5 fruit fly cellular contexts compared by ENCODE assay signal in the genomic region with DNA sequence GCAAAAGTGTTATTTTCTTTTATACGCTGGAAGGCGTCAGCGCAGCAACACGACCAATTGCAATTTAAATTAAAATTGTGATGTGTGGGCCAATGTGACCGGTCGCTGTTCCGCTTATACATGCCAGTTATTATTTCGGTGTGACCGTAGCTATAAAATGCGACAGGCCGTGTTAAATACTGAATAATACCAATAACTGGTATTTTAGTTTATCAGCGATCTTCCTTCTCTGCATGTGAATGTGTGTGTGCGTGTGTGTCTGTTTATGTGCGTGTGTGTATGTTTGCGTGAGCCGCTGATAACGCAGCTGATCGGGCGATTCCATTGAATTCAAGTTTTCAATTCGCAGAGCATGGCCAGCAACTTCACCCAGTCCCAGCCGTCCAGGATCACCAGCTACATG.
A peak's percentile ranks its signal among the peaks of the same experiment; 100 is the strongest.
TF ChIP-seq lines count a peak whose summit lies in the region.

A gene (minus strand): TSS at position 45 of the 403 bp plus-strand sequence.
A gene (plus strand): TSS at position 203 of the 403 bp plus-strand sequence.
A gene (plus strand): TSS at position 269 of the 403 bp plus-strand sequence.

- no peak for TF ChIP-seq CTCF in whole organism, embryonic (GFP tag; optimal IDR thresholded peaks at IDR 0.05; lab: Kevin White, UChicago)

TF ChIP-seq in whole organism, adult, 20 proteins besides CTCF, POLR2A, EP300 and RAD21:
- TF ChIP-seq CG14711 (tag; optimal IDR thresholded peaks at IDR 0.05; lab: Kevin White, UChicago) (peak; percentile 14), Hr96 (GFP tag; optimal IDR thresholded peaks at IDR 0.05; lab: Kevin White, UChicago) (no peak), CG7101 (tag; optimal IDR thresholded peaks at IDR 0.05; lab: Kevin White, UChicago) (peak; percentile 52), CG33017 (tag; optimal IDR thresholded peaks at IDR 0.05; lab: Kevin White, UChicago) (no peak), cic (GFP tag; optimal IDR thresholded peaks at IDR 0.05; lab: Kevin White, UChicago) (peak; percentile 68), bab1 (GFP tag; optimal IDR thresholded peaks at IDR 0.05; lab: Kevin White, UChicago) (peak; percentile 68), Mnt (GFP tag; optimal IDR thresholded peaks at IDR 0.05; lab: Kevin White, UChicago) (peak; percentile 67), tj (GFP tag; optimal IDR thresholded peaks at IDR 0.05; lab: Kevin White, UChicago) (peak; percentile 33)

TF ChIP-seq in whole organism, embryonic, 481 proteins besides CTCF, POLR2A, EP300 and RAD21 (continues in another document):
- TF ChIP-seq pzg (GFP tag; optimal IDR thresholded peaks at IDR 0.05; lab: Kevin White, UChicago), result peak; percentile 95
- peak; percentile 53 for TF ChIP-seq Sry-δ (GFP tag; optimal IDR thresholded peaks at IDR 0.05; lab: Kevin White, UChicago)
- peak; percentile 80 for TF ChIP-seq MBD-R2 (GFP tag; IDR thresholded peaks at IDR 0.05; lab: Robert Waterston, UW)
- no peak for TF ChIP-seq crc (GFP tag; optimal IDR thresholded peaks at IDR 0.05; lab: Kevin White, UChicago)
- TF ChIP-seq fd102C (GFP tag; optimal IDR thresholded peaks at IDR 0.05; lab: Kevin White, UChicago), result no peak
- peak; percentile 20 for TF ChIP-seq caup (GFP tag; optimal IDR thresholded peaks at IDR 0.05; lab: Kevin White, UChicago; ENCODE audit: severe bottlenecking)
- peak; percentile 32 for TF ChIP-seq zen (tag; optimal IDR thresholded peaks at IDR 0.05; lab: Kevin White, UChicago)
- TF ChIP-seq amos (GFP tag; IDR thresholded peaks at IDR 0.05; lab: Robert Waterston, UW; ENCODE audit: partially characterized antibody), result peak; percentile 52
- TF ChIP-seq CG2712 (tag; optimal IDR thresholded peaks at IDR 0.05; lab: Kevin White, UChicago), result peak; percentile 33
- peak; percentile 60 for TF ChIP-seq CG33213 (GFP tag; optimal IDR thresholded peaks at IDR 0.05; lab: Kevin White, UChicago)
- TF ChIP-seq CG1603 (tag; optimal IDR thresholded peaks at IDR 0.05; lab: Kevin White, UChicago), result peak; percentile 85
- TF ChIP-seq CG7357 (GFP tag; IDR thresholded peaks at IDR 0.05; lab: Robert Waterston, UW), result no peak
- no peak for TF ChIP-seq ttk (GFP tag; IDR thresholded peaks at IDR 0.05; lab: Robert Waterston, UW)
- TF ChIP-seq lilli (GFP tag; optimal IDR thresholded peaks at IDR 0.05; lab: Kevin White, UChicago), result peak; percentile 17
- peak; percentile 37 for TF ChIP-seq CG14710 (tag; optimal IDR thresholded peaks at IDR 0.05; lab: Kevin White, UChicago)
- TF ChIP-seq fd96Cb (tag; optimal IDR thresholded peaks at IDR 0.05; lab: Kevin White, UChicago), result no peak
- peak; percentile 81 for TF ChIP-seq Lhr (GFP tag; optimal IDR thresholded peaks at IDR 0.05; lab: Kevin White, UChicago)
- TF ChIP-seq org-1 (GFP tag; optimal IDR thresholded peaks at IDR 0.05; lab: Kevin White, UChicago), result no peak
- peak; percentile 33; the same call in 1 of the 2 replicates for TF ChIP-seq sob (GFP tag; IDR thresholded peaks at IDR 0.05; lab: Robert Waterston, UW)

TF ChIP-seq in whole organism, prepupa, 60 proteins besides CTCF, POLR2A, EP300 and RAD21 (continues in another document):
- no peak for TF ChIP-seq CG16779 (tag; optimal IDR thresholded peaks at IDR 0.05; lab: Kevin White, UChicago)
- TF ChIP-seq Hr38 (GFP tag; optimal IDR thresholded peaks at IDR 0.05; lab: Kevin White, UChicago), result no peak
- no peak for TF ChIP-seq fd85E (GFP tag; optimal IDR thresholded peaks at IDR 0.05; lab: Kevin White, UChicago)
- TF ChIP-seq Lpt (GFP tag; optimal IDR thresholded peaks at IDR 0.05; lab: Kevin White, UChicago), result no peak
- TF ChIP-seq Ets21C (GFP tag; optimal IDR thresholded peaks at IDR 0.05; lab: Kevin White, UChicago), result no peak
- no peak for TF ChIP-seq CG10631 (GFP tag; optimal IDR thresholded peaks at IDR 0.05; lab: Kevin White, UChicago)
- no peak for TF ChIP-seq CG6808 (GFP tag; optimal IDR thresholded peaks at IDR 0.05; lab: Kevin White, UChicago)
- TF ChIP-seq vri (GFP tag; optimal IDR thresholded peaks at IDR 0.05; lab: Kevin White, UChicago), result no peak
- TF ChIP-seq net (GFP tag; optimal IDR thresholded peaks at IDR 0.05; lab: Kevin White, UChicago), result no peak
- TF ChIP-seq svp (GFP tag; lab: Kevin White, UChicago), result peak; percentile 76
- no peak for TF ChIP-seq CG8319 (GFP tag; optimal IDR thresholded peaks at IDR 0.05; lab: Kevin White, UChicago)
- TF ChIP-seq topi (GFP tag; optimal IDR thresholded peaks at IDR 0.05; lab: Kevin White, UChicago), result peak; percentile 21
- TF ChIP-seq Hr39 (GFP tag; optimal IDR thresholded peaks at IDR 0.05; lab: Kevin White, UChicago), result no peak
- TF ChIP-seq Gug (GFP tag; IDR thresholded peaks at IDR 0.05; lab: Robert Waterston, UW), result no peak
- no peak for TF ChIP-seq Hr4 (GFP tag; optimal IDR thresholded peaks at IDR 0.05; lab: Kevin White, UChicago)
- TF ChIP-seq CG8632 (GFP tag; optimal IDR thresholded peaks at IDR 0.05; lab: Kevin White, UChicago), result no peak
- no peak for TF ChIP-seq CG6276 (GFP tag; optimal IDR thresholded peaks at IDR 0.05; lab: Kevin White, UChicago)
- TF ChIP-seq Met (GFP tag; optimal IDR thresholded peaks at IDR 0.05; lab: Kevin White, UChicago), result no peak
- no peak for TF ChIP-seq fd59A (GFP tag; optimal IDR thresholded peaks at IDR 0.05; lab: Kevin White, UChicago)
- no peak for TF ChIP-seq pdm3 (GFP tag; optimal IDR thresholded peaks at IDR 0.05; lab: Kevin White, UChicago)
- no peak for TF ChIP-seq ss (GFP tag; optimal IDR thresholded peaks at IDR 0.05; lab: Kevin White, UChicago)
- no peak for TF ChIP-seq CG32006 (GFP tag; optimal IDR thresholded peaks at IDR 0.05; lab: Kevin White, UChicago)

TF ChIP-seq in whole organism, pupa, 21 proteins besides CTCF, POLR2A, EP300 and RAD21:
- TF ChIP-seq Ets98B (GFP tag; IDR thresholded peaks at IDR 0.05; lab: Robert Waterston, UW) (no peak; the same call in 1 of the 2 replicates), fd96Ca (GFP tag; IDR thresholded peaks at IDR 0.05; lab: Robert Waterston, UW) (peak; percentile 7; the same call in 1 of the 3 replicates), CG14655 (GFP tag; optimal IDR thresholded peaks at IDR 0.05; lab: Kevin White, UChicago) (no peak), D1 (tag; optimal IDR thresholded peaks at IDR 0.05; lab: Kevin White, UChicago) (no peak)

TF ChIP-seq in whole organism, wandering third instar larva, 38 proteins besides CTCF, POLR2A, EP300 and RAD21 (continues in another document):
- TF ChIP-seq CG32264 (GFP tag; optimal IDR thresholded peaks at IDR 0.05; lab: Kevin White, UChicago), result no peak
- peak; percentile 15 for TF ChIP-seq Dif (GFP tag; optimal IDR thresholded peaks at IDR 0.05; lab: Kevin White, UChicago; ENCODE audit: partially characterized antibody)
- no peak for TF ChIP-seq Hr78 (GFP tag; optimal IDR thresholded peaks at IDR 0.05; lab: Kevin White, UChicago)
- TF ChIP-seq lola (GFP tag; optimal IDR thresholded peaks at IDR 0.05; lab: Kevin White, UChicago), result no peak
- no peak for TF ChIP-seq Mio (GFP tag; optimal IDR thresholded peaks at IDR 0.05; lab: Kevin White, UChicago)
- TF ChIP-seq HLH106 (tag; optimal IDR thresholded peaks at IDR 0.05; lab: Kevin White, UChicago), result no peak
- TF ChIP-seq Jra (GFP tag; optimal IDR thresholded peaks at IDR 0.05; lab: Kevin White, UChicago), result peak; percentile 23
- TF ChIP-seq foxo (GFP tag; optimal IDR thresholded peaks at IDR 0.05; lab: Kevin White, UChicago), result peak in 1 of 2 experiments; percentile 39
- TF ChIP-seq sage (GFP tag; optimal IDR thresholded peaks at IDR 0.05; lab: Kevin White, UChicago), result no peak
- TF ChIP-seq dmrt93B (GFP tag; optimal IDR thresholded peaks at IDR 0.05; lab: Kevin White, UChicago), result no peak
- TF ChIP-seq rgr (GFP tag; optimal IDR thresholded peaks at IDR 0.05; lab: Kevin White, UChicago), result peak; percentile 50
- peak; percentile 79 for TF ChIP-seq Hr83 (GFP tag; optimal IDR thresholded peaks at IDR 0.05; lab: Kevin White, UChicago; ENCODE audit: poor library complexity, severe bottlenecking)
- TF ChIP-seq woc (GFP tag; optimal IDR thresholded peaks at IDR 0.05; lab: Kevin White, UChicago), result no peak
- TF ChIP-seq Vsx2 (GFP tag; optimal IDR thresholded peaks at IDR 0.05; lab: Kevin White, UChicago; ENCODE audit: partially characterized antibody), result no peak
- TF ChIP-seq N (GFP tag; optimal IDR thresholded peaks at IDR 0.05; lab: Kevin White, UChicago), result peak; percentile 4
- TF ChIP-seq dl (GFP tag; optimal IDR thresholded peaks at IDR 0.05; lab: Kevin White, UChicago; ENCODE audit: insufficient read depth in 1 of 2, partially characterized antibody in 2 of 2), result no peak
- no peak for TF ChIP-seq ey (GFP tag; optimal IDR thresholded peaks at IDR 0.05; lab: Kevin White, UChicago)
- no peak for TF ChIP-seq brk (GFP tag; optimal IDR thresholded peaks at IDR 0.05; lab: Kevin White, UChicago)
- TF ChIP-seq h (GFP tag; optimal IDR thresholded peaks at IDR 0.05; lab: Kevin White, UChicago), result peak; percentile 61
- TF ChIP-seq Myc (optimal IDR thresholded peaks at IDR 0.05; lab: Kevin White, UChicago), result no peak
- no peak for TF ChIP-seq CG9705 (GFP tag; optimal IDR thresholded peaks at IDR 0.05; lab: Kevin White, UChicago)
- TF ChIP-seq jim (GFP tag; optimal IDR thresholded peaks at IDR 0.05; lab: Kevin White, UChicago), result no peak
- no peak for TF ChIP-seq dsf (GFP tag; optimal IDR thresholded peaks at IDR 0.05; lab: Kevin White, UChicago; ENCODE audit: borderline replicate concordance)
- no peak for TF ChIP-seq GATAd (GFP tag; optimal IDR thresholded peaks at IDR 0.05; lab: Kevin White, UChicago)
- TF ChIP-seq usp (GFP tag; optimal IDR thresholded peaks at IDR 0.05; lab: Kevin White, UChicago), result no peak
- peak; percentile 36 for TF ChIP-seq Hnf4 (GFP tag; optimal IDR thresholded peaks at IDR 0.05; lab: Kevin White, UChicago)
- TF ChIP-seq Rel (GFP tag; optimal IDR thresholded peaks at IDR 0.05; lab: Kevin White, UChicago), result no peak
- TF ChIP-seq Rel (tag; optimal IDR thresholded peaks at IDR 0.05; lab: Kevin White, UChicago), result peak; percentile 30
- no peak for TF ChIP-seq Abd-B (GFP tag; optimal IDR thresholded peaks at IDR 0.05; lab: Kevin White, UChicago)
- TF ChIP-seq fru (GFP tag; optimal IDR thresholded peaks at IDR 0.05; lab: Kevin White, UChicago), result peak; percentile 26
- no peak for TF ChIP-seq Dfd (GFP tag; optimal IDR thresholded peaks at IDR 0.05; lab: Kevin White, UChicago)
- TF ChIP-seq psq (GFP tag; optimal IDR thresholded peaks at IDR 0.05; lab: Kevin White, UChicago), result peak; percentile 5
- no peak for TF ChIP-seq pan (optimal IDR thresholded peaks at IDR 0.05; lab: Kevin White, UChicago)
- TF ChIP-seq tai (GFP tag; optimal IDR thresholded peaks at IDR 0.05; lab: Kevin White, UChicago), result no peak
- TF ChIP-seq br (GFP tag; optimal IDR thresholded peaks at IDR 0.05; lab: Kevin White, UChicago), result peak; percentile 23
- no peak for TF ChIP-seq CrebA (GFP tag; optimal IDR thresholded peaks at IDR 0.05; lab: Kevin White, UChicago; ENCODE audit: borderline replicate concordance)
- no peak for TF ChIP-seq OdsH (GFP tag; optimal IDR thresholded peaks at IDR 0.05; lab: Kevin White, UChicago)
- TF ChIP-seq sv (GFP tag; optimal IDR thresholded peaks at IDR 0.05; lab: Kevin White, UChicago), result no peak
